Fruit fly (Drosophila melanogaster): ENCODE results near the gene CG13117.

DNA sequence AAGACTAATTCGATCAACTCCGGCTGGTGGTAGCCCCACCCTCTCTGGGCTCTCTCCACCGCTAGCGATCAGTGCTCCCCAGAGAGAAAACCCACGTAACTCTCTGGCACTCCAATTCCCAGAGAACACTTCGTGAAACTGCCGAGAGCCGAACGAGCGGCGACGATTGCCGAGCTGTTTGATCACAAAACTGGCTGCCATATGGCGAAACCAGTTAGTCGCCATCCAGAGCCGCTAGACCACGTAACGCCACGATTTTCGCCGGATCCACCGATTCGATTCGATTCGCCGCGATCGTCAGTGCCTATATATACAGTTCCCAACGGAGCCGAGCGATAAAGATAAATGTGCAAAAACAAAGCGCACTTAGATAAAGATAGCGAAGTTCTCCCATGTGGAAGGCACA, 45.7 kb downstream of the CG13117 start, which contains the start of gene IP3K1:
- TF ChIP-seq CG6854 (GFP tag; optimal IDR thresholded peaks at IDR 0.05) (peak; percentile 88), fd85E (GFP tag; optimal IDR thresholded peaks at IDR 0.05) (no peak), CG6792 (GFP tag; optimal IDR thresholded peaks at IDR 0.05) (peak; percentile 35), topi (GFP tag; optimal IDR thresholded peaks at IDR 0.05) (peak; percentile 62), salr (GFP tag; optimal IDR thresholded peaks at IDR 0.05) (no peak), CG11902 (GFP tag; optimal IDR thresholded peaks at IDR 0.05) (no peak), CG3032 (tag; optimal IDR thresholded peaks at IDR 0.05) (no peak), Ets21C (GFP tag; optimal IDR thresholded peaks at IDR 0.05) (no peak), CG11294 (GFP tag; IDR thresholded peaks at IDR 0.05) (no peak), CG9139 (GFP tag; optimal IDR thresholded peaks at IDR 0.05) (peak; percentile 77), lz (GFP tag; optimal IDR thresholded peaks at IDR 0.05) (no peak)
